Worm (Caenorhabditis elegans): ENCODE results near the gene usp-46.

The usp-46 gene

DNA sequence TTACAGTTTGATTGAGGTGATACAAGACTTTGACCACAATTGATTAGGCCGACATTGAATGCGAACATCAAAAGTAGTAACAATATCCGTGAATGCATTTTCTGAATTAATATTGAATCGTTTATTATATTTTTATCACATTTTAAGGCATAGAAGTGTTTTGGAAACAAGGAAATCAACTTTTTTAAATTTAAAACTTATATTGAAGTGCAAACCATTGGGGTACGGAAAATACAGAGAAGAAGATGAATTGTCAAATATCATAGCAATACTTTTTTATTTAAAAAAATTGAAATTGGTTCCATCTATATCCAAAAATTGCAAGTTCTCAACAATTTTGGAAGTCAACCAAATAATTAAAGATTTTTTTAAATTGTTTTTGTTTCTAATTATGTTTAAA, 33.2 kb upstream of the usp-46 start, which contains the start of gene T05G5.1:
TSS of gene T05G5.1 (minus strand) at position 101 of the 400 bp plus-strand sequence.
- no peak for TF ChIP-seq cog-1 (tag; optimal IDR thresholded peaks at IDR 0.05)
- no peak for TF ChIP-seq ref-1 (GFP tag; conservative IDR thresholded peaks at IDR 0.05)
- no peak for TF ChIP-seq ztf-23 (GFP tag; IDR thresholded peaks at IDR 0.05)
- TF ChIP-seq ztf-29 (GFP tag; IDR thresholded peaks at IDR 0.05) = no peak
- no peak for TF ChIP-seq flt-1 (GFP tag; IDR thresholded peaks at IDR 0.05)
- TF ChIP-seq klf-2 (GFP tag; conservative IDR thresholded peaks at IDR 0.05) = no peak

DNA sequence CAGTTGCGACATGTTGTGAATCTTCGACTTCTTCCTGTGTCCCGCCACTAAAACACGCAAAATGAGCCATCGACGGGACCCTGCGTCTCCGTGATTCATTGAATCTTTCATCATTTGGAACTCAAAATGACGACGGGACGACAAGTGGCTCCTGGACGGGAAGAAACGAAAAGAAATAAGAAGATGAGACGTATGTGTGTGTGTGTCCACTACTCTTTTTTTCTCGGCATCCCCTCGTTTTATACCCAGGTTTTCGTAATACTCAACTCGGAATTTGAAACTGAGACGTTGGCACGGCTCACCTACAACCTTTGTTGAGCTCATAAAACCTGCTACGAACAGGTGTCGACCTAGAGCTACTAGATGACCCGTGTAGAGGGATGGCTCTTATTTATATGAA, 31.9 kb upstream of the usp-46 start:
- no peak; the same call in 1 of the 2 replicates for TF ChIP-seq ref-1 (GFP tag; conservative IDR thresholded peaks at IDR 0.05)
- no peak for TF ChIP-seq klf-2 (GFP tag; conservative IDR thresholded peaks at IDR 0.05)

DNA sequence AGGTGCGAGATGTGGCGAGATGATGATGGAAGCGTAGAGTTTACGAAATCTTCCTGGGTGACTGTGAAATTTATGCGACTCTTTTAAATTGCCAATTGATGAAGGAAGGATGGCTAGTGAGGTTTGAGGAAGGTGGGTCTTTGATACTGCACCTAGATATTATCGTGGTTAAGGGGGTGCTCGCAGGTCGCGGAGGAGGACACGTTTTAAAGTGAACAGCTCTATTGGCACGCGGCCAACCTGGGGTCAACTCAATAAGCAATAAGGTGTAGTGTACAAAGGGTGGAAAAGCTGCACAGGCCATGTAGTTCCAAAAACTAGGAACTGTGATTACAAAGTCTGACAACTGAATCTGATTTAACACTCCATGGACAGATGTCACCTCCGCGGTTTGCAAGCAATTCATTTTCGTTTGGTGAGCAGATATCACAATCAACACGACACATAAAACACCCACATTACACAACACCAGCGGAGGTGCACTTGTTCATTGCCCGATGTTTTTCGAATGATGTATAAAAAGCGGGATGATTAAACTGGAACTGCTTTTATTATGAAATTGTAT, 31.0 kb upstream of the usp-46 start:
- TF ChIP-seq flt-1 (GFP tag; IDR thresholded peaks at IDR 0.05) (no peak), T22C8.4 (GFP tag; IDR thresholded peaks at IDR 0.05) (no peak), ref-1 (GFP tag; conservative IDR thresholded peaks at IDR 0.05) (no peak), klf-2 (GFP tag; conservative IDR thresholded peaks at IDR 0.05) (no peak), ztf-29 (GFP tag; IDR thresholded peaks at IDR 0.05) (no peak), med-1 (GFP tag; optimal IDR thresholded peaks at IDR 0.05; ENCODE audit: insufficient read depth) (no peak), tab-1 (GFP tag; IDR thresholded peaks at IDR 0.05) (no peak), cog-1 (tag; optimal IDR thresholded peaks at IDR 0.05) (no peak), ztf-23 (GFP tag; IDR thresholded peaks at IDR 0.05) (no peak)

DNA sequence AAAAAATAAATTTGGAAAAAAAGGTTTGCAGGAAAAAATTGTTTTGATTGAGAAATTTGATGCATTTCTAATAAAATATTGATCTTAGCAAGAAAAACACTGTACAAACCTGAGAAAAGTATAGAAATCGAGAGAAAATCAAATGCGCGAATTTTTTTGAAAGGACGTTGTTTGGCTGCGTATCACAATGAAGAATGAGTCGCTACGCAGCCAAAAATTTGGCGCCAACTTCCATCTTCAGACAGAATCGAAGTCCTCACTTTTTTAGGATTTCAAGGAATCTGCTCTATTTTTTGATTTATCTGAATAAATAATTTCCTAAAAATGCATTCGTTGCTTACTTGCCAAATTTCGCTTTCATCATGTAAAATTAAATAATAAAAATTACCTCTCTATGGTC, 29.8 kb upstream of the usp-46 start:
- TF ChIP-seq klf-2 (GFP tag; conservative IDR thresholded peaks at IDR 0.05) (no peak), ztf-29 (GFP tag; IDR thresholded peaks at IDR 0.05) (no peak), med-1 (GFP tag; optimal IDR thresholded peaks at IDR 0.05; ENCODE audit: insufficient read depth) (no peak), ztf-23 (GFP tag; IDR thresholded peaks at IDR 0.05) (no peak), tab-1 (GFP tag; IDR thresholded peaks at IDR 0.05) (no peak), T22C8.4 (GFP tag; IDR thresholded peaks at IDR 0.05) (no peak), flt-1 (GFP tag; IDR thresholded peaks at IDR 0.05) (no peak), ref-1 (GFP tag; conservative IDR thresholded peaks at IDR 0.05) (no peak), cog-1 (tag; optimal IDR thresholded peaks at IDR 0.05) (no peak)

DNA sequence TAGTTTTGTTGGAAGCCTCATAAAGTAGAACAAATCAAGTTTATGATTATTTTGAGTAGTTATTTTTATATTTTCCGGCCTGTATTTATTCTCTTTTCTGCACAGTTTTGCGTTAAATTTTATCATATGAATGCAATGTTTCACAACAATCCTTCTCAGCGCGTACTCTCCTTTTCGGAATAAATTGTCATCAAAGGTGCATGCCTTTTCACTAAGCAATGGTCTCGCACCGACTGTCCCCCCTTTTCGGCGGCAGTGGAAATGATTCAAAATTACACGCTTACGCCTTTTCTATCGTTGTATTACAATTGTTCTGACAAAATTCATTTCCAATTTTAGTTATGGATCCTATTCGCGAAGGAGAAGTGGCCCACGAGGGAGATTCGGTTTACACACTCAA, 29.3 kb upstream of the usp-46 start, which contains the start of the genes iff-1 and cdk-1:
TSS of gene iff-1 (minus strand) at position 61 of the 400 bp plus-strand sequence.
TSS of gene cdk-1 (plus strand) at position 340 of the 400 bp plus-strand sequence.
- TF ChIP-seq ref-1 (GFP tag; conservative IDR thresholded peaks at IDR 0.05) (no peak), flt-1 (GFP tag; IDR thresholded peaks at IDR 0.05) (0 out of 2 replicates have a peak, but pooled peaks have one; percentile 25)

DNA sequence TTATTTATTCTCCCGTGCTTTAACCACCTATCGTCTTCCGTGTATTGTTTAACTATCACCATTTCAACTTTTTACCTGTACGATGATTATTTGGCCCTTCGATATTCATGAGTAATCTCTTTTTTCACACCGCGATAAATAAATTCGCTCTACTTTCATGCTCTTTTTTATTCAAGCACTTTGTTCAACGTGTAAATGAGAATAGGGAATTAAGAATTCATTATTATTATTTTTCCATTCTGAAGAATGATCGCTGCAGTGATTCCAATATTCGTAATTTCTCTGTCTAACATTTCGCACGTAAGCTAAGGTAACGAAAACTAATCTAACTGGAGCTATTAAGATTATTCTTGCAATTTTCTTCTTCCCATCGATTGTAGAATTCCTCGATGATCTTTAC, 27.7 kb upstream of the usp-46 start, which contains the start of gene T05G5.4:
TSS of gene T05G5.4 (plus strand) at position 241 of the 400 bp plus-strand sequence.
- no peak for TF ChIP-seq ztf-29 (GFP tag; IDR thresholded peaks at IDR 0.05)
- TF ChIP-seq tab-1 (GFP tag; IDR thresholded peaks at IDR 0.05) = no peak
- TF ChIP-seq T22C8.4 (GFP tag; IDR thresholded peaks at IDR 0.05) = no peak
- no peak for TF ChIP-seq cog-1 (tag; optimal IDR thresholded peaks at IDR 0.05)
- no peak for TF ChIP-seq med-1 (GFP tag; optimal IDR thresholded peaks at IDR 0.05; ENCODE audit: insufficient read depth)
- TF ChIP-seq ztf-23 (GFP tag; IDR thresholded peaks at IDR 0.05) = no peak
- no peak for TF ChIP-seq flt-1 (GFP tag; IDR thresholded peaks at IDR 0.05)
- no peak for TF ChIP-seq klf-2 (GFP tag; conservative IDR thresholded peaks at IDR 0.05)
- TF ChIP-seq ref-1 (GFP tag; conservative IDR thresholded peaks at IDR 0.05) = no peak

DNA sequence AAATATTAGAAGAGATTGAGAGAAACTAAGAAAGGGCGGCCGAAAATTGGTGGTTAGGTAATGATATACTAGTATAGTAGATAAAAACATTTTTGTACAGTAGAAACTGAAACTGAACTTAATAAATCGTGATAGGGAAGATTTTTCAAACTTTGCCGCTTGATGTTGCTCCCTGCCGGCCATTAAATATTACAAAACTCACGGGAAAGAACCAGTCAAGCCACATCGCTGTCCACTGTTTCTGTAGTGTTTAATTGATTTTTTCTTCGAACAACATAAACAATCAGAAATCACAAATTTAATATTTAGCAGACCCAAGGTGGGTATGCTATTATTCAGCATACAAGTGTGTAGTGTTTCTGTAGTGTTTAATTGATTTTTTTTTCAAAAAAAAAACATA, 25.3 kb upstream of the usp-46 start, which contains the start of gene T05G5.5:
TSS of gene T05G5.5 (minus strand) at position 359 of the 400 bp plus-strand sequence.
- no peak for TF ChIP-seq ztf-29 (GFP tag; IDR thresholded peaks at IDR 0.05)
- no peak for TF ChIP-seq med-1 (GFP tag; optimal IDR thresholded peaks at IDR 0.05; ENCODE audit: insufficient read depth)
- no peak for TF ChIP-seq ref-1 (GFP tag; conservative IDR thresholded peaks at IDR 0.05)
- TF ChIP-seq klf-2 (GFP tag; conservative IDR thresholded peaks at IDR 0.05) = no peak
- TF ChIP-seq tab-1 (GFP tag; IDR thresholded peaks at IDR 0.05) = no peak
- no peak for TF ChIP-seq cog-1 (tag; optimal IDR thresholded peaks at IDR 0.05)
- no peak for TF ChIP-seq flt-1 (GFP tag; IDR thresholded peaks at IDR 0.05)
- no peak for TF ChIP-seq T22C8.4 (GFP tag; IDR thresholded peaks at IDR 0.05)
- TF ChIP-seq ztf-23 (GFP tag; IDR thresholded peaks at IDR 0.05) = no peak

DNA sequence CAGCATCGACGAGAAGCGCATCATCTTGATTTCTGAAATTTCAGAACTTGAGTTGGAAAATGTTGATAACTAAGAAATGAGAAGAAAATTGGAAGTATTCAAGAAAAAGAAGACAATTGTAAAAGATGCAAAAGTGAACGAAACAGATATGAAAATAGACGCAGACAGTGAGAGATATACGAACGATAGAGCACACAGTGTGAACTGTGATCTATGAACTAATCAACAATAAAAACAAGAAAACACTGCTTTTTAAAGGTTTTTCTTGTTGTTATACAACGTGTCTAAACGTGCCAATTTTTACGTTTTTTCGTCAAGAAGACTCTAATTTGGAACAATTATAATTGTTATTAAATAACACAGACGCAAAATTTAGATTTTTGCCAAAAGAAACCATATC, 23.6 kb upstream of the usp-46 start, which contains the start of gene ech-6:
TSS of gene ech-6 (minus strand) at position 32 of the 400 bp plus-strand sequence.
- TF ChIP-seq med-1 (GFP tag; optimal IDR thresholded peaks at IDR 0.05; ENCODE audit: insufficient read depth) (no peak), ztf-23 (GFP tag; IDR thresholded peaks at IDR 0.05) (no peak), flt-1 (GFP tag; IDR thresholded peaks at IDR 0.05) (no peak), T22C8.4 (GFP tag; IDR thresholded peaks at IDR 0.05) (no peak), ref-1 (GFP tag; conservative IDR thresholded peaks at IDR 0.05) (no peak), tab-1 (GFP tag; IDR thresholded peaks at IDR 0.05) (no peak), cog-1 (tag; optimal IDR thresholded peaks at IDR 0.05) (no peak)

DNA sequence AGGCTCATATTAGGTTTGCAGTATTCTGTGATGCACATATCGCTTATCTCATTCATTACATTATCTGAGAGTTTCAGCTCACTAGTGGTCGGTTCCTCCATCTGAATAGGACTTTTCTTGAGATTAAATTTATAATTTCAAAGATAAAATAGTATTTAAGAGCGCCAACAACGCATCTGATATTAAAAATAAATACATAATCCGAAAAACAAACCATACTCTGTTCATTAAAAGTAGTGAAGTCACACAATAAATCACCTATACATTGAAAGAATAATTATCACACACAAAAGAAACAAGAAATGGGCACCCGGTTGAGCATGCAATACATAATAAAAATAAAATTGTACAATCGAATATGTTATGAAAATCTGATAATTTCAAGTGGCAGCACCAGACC, 19.0 kb upstream of the usp-46 start, which contains the start of gene vps-53:
TSS of gene vps-53 (minus strand) at position 101 of the 400 bp plus-strand sequence.
- no peak for TF ChIP-seq ref-1 (GFP tag; conservative IDR thresholded peaks at IDR 0.05)

DNA sequence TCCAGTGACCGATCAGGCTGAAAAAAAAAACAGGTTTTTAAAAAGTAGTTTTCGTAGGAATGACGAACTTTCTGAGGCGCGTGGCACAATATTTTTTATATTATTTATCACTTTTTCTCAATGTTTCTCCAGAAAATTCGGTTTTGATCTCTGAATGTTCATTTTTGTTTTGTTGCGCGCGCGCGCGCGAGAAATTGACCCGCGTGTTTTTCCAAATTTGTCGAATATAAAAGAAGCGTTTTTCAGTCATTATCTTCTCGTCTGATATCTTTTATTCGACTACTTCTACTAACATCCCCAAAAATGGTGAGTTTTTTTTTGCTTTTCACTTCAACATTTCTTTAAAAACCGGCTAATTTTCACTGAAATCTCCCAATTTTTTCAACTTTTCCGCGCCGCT, 17.6 kb upstream of the usp-46 start, which contains the start of gene rmd-1:
TSS of gene rmd-1 (plus strand) at position 247 of the 400 bp plus-strand sequence.
- TF ChIP-seq ztf-29 (GFP tag; IDR thresholded peaks at IDR 0.05) = no peak
- no peak for TF ChIP-seq ref-1 (GFP tag; conservative IDR thresholded peaks at IDR 0.05)
- TF ChIP-seq tab-1 (GFP tag; IDR thresholded peaks at IDR 0.05) = no peak
- no peak for TF ChIP-seq ztf-23 (GFP tag; IDR thresholded peaks at IDR 0.05)
- TF ChIP-seq cog-1 (tag; optimal IDR thresholded peaks at IDR 0.05) = no peak
- no peak for TF ChIP-seq klf-2 (GFP tag; conservative IDR thresholded peaks at IDR 0.05)
- TF ChIP-seq T22C8.4 (GFP tag; IDR thresholded peaks at IDR 0.05) = no peak
- TF ChIP-seq flt-1 (GFP tag; IDR thresholded peaks at IDR 0.05) = no peak
- TF ChIP-seq med-1 (GFP tag; optimal IDR thresholded peaks at IDR 0.05; ENCODE audit: insufficient read depth) = no peak

Measured in whole organism, midembryonic.